Fruit fly (Drosophila melanogaster) whole organism, prepupa: ENCODE results near the gene CG5418.

ENCODE experiments used
- CG11294 ChIP-seq: fragments of 200-800 bp; sonication (Bioruptor generic); IDR thresholded peaks from 2 replicates; pipeline ENCODE4 v1.3.6; 2022; ENCODE audit warnings: missing biosample characterization, missing genetic modification characterization
- CG11902 ChIP-seq: fragments of 200-800 bp; sonication (Bioruptor generic); optimal IDR thresholded peaks from 3 replicates; lab custom pipeline; 2016; ENCODE audit warnings: missing biosample characterization, missing genetic modification characterization
- CG15336 ChIP-seq: fragments of 200-800 bp; sonication (Bioruptor generic); IDR thresholded peaks from 2 replicates; pipeline ENCODE4 v1.3.6; 2022; ENCODE audit warnings: missing biosample characterization, missing genetic modification characterization
- CG1621 ChIP-seq: fragments of 200-800 bp; sonication (Bioruptor generic); optimal IDR thresholded peaks from 3 replicates; lab custom pipeline; 2018; ENCODE audit warnings: missing biosample characterization, mild to moderate bottlenecking, missing genetic modification characterization
- CG3032 ChIP-seq: fragments of 200-800 bp; optimal IDR thresholded peaks from 2 replicates; lab custom pipeline; 2019; ENCODE audit warnings: missing biosample characterization, mild to moderate bottlenecking, missing genetic modification characterization, moderate library complexity
- CG31627 ChIP-seq: fragments of 200-800 bp; sonication (Bioruptor generic); optimal IDR thresholded peaks from 3 replicates; lab custom pipeline; 2016; ENCODE audit warnings: missing biosample characterization, missing genetic modification characterization
- CG32006 ChIP-seq: fragments of 200-800 bp; sonication (Bioruptor generic); optimal IDR thresholded peaks from 3 replicates; lab custom pipeline; 2017; ENCODE audit warnings: missing biosample characterization, mild to moderate bottlenecking, missing genetic modification characterization
- CG3919 ChIP-seq: fragments of 200-800 bp; sonication (Bioruptor generic); optimal IDR thresholded peaks from 3 replicates; lab custom pipeline; 2016; ENCODE audit warnings: missing biosample characterization, missing genetic modification characterization
- CG6163 ChIP-seq: fragments of 200-800 bp; sonication (Bioruptor generic); IDR thresholded peaks from 3 replicates; pipeline ENCODE4 v1.3.6; 2022; ENCODE audit warnings: missing biosample characterization, missing genetic modification characterization
- CG6792 ChIP-seq: fragments of 200-800 bp; sonication (Bioruptor generic); optimal IDR thresholded peaks from 3 replicates; lab custom pipeline; 2016; ENCODE audit warnings: missing biosample characterization, missing genetic modification characterization
- CG6854 ChIP-seq: fragments of 200-800 bp; sonication (Bioruptor generic); optimal IDR thresholded peaks from 2 replicates; lab custom pipeline; 2017; ENCODE audit warnings: missing biosample characterization, mild to moderate bottlenecking, missing genetic modification characterization
- CG8632 ChIP-seq: fragments of 200-800 bp; sonication (Bioruptor generic); optimal IDR thresholded peaks from 3 replicates; lab custom pipeline; 2016; ENCODE audit warnings: missing biosample characterization, missing genetic modification characterization
- Eip78C ChIP-seq: fragments of 200-800 bp; sonication (Bioruptor generic); peaks from one replicate; lab custom pipeline; 2016; ENCODE audit warnings: missing biosample characterization, missing genetic modification characterization
- Eip93F ChIP-seq: fragments of 200-800 bp; sonication (Bioruptor generic); optimal IDR thresholded peaks from 2 replicates; lab custom pipeline; 2016; ENCODE audit warnings: missing biosample characterization, mild to moderate bottlenecking, missing genetic modification characterization
- Ets96B ChIP-seq: fragments of 200-800 bp; optimal IDR thresholded peaks from 2 replicates; lab custom pipeline; 2019; ENCODE audit warnings: missing biosample characterization, mild to moderate bottlenecking, missing genetic modification characterization, moderate library complexity
- Gug ChIP-seq: fragments of 200-800 bp; sonication (Bioruptor generic); IDR thresholded peaks from 2 replicates; pipeline ENCODE4 v1.3.6; 2022; ENCODE audit warnings: missing biosample characterization, missing genetic modification characterization
- Hr38 ChIP-seq: sonication (Bioruptor generic); optimal IDR thresholded peaks from 2 replicates; lab custom pipeline; 2016; ENCODE audit warnings: missing biosample characterization, missing genetic modification characterization
- Lpt ChIP-seq: fragments of 200-800 bp; sonication (Bioruptor generic); optimal IDR thresholded peaks from 3 replicates; lab custom pipeline; 2016; ENCODE audit warnings: missing biosample characterization, missing genetic modification characterization
- Met ChIP-seq: fragments of 200-800 bp; sonication (Bioruptor generic); optimal IDR thresholded peaks from 3 replicates; lab custom pipeline; 2016; ENCODE audit warnings: missing biosample characterization, missing genetic modification characterization
- OdsH ChIP-seq: fragments of 200-800 bp; sonication (Bioruptor generic); optimal IDR thresholded peaks from 3 replicates; lab custom pipeline; 2016; ENCODE audit warnings: missing biosample characterization, missing genetic modification characterization
- Smox ChIP-seq: fragments of 200-800 bp; sonication (Bioruptor generic); optimal IDR thresholded peaks from 3 replicates; lab custom pipeline; 2016; ENCODE audit warnings: missing biosample characterization, missing genetic modification characterization
- Sox14 ChIP-seq: fragments of 200-800 bp; sonication (Bioruptor generic); optimal IDR thresholded peaks from 3 replicates; lab custom pipeline; 2016; ENCODE audit warnings: missing biosample characterization, missing genetic modification characterization
- Sox15 ChIP-seq: fragments of 200-800 bp; sonication (Bioruptor generic); optimal IDR thresholded peaks from 3 replicates; lab custom pipeline; 2016; ENCODE audit warnings: missing biosample characterization, missing genetic modification characterization
- acj6 ChIP-seq: fragments of 200-800 bp; sonication (Bioruptor generic); optimal IDR thresholded peaks from 3 replicates; lab custom pipeline; 2016; ENCODE audit warnings: missing biosample characterization, missing genetic modification characterization
- dac ChIP-seq: fragments of 200-800 bp; sonication (Bioruptor generic); optimal IDR thresholded peaks from 2 replicates; lab custom pipeline; 2017; ENCODE audit warnings: missing biosample characterization, mild to moderate bottlenecking, missing genetic modification characterization
- dsx ChIP-seq: fragments of 200-800 bp; optimal IDR thresholded peaks from 3 replicates; lab custom pipeline; 2019; ENCODE audit warnings: missing biosample characterization, mild to moderate bottlenecking, missing genetic modification characterization, moderate library complexity; ENCODE audit not compliant: poor library complexity, severe bottlenecking
- eg ChIP-seq: fragments of 200-800 bp; sonication (Bioruptor generic); IDR thresholded peaks from 3 replicates; pipeline ENCODE4 v1.3.6; 2022; ENCODE audit warnings: missing biosample characterization, missing genetic modification characterization
- fkh ChIP-seq: fragments of 200-800 bp; sonication (Bioruptor generic); optimal IDR thresholded peaks from 3 replicates; lab custom pipeline; 2017; ENCODE audit warnings: missing biosample characterization, mild to moderate bottlenecking, missing genetic modification characterization, moderate library complexity
- lz ChIP-seq: fragments of 200-800 bp; sonication (Bioruptor generic); optimal IDR thresholded peaks from 3 replicates; lab custom pipeline; 2016; ENCODE audit warnings: missing biosample characterization, missing genetic modification characterization
- spab ChIP-seq: fragments of 200-800 bp; sonication (Bioruptor generic); optimal IDR thresholded peaks from 2 replicates; lab custom pipeline; 2017; ENCODE audit warnings: missing biosample characterization, mild to moderate bottlenecking, missing genetic modification characterization, missing genetic modification reagents
- ss ChIP-seq, 2 experiments: fragments of 200-800 bp; sonication (Bioruptor generic); optimal IDR thresholded peaks; 2 replicates in 1 of 2; 3 replicates in 1 of 2; lab custom pipeline; 2017 to 2018; ENCODE audit warnings: mild to moderate bottlenecking in 2 of 2, missing biosample characterization in 2 of 2, missing genetic modification characterization in 2 of 2, moderate library complexity in 1 of 2
- svp ChIP-seq: fragments of 200-800 bp; sonication (Bioruptor generic); peaks from one replicate; lab custom pipeline; 2016; ENCODE audit warnings: missing biosample characterization, missing genetic modification characterization
- topi ChIP-seq: fragments of 200-800 bp; sonication (Bioruptor generic); optimal IDR thresholded peaks from 3 replicates; lab custom pipeline; 2016; ENCODE audit warnings: missing biosample characterization, missing genetic modification characterization
- vri ChIP-seq: fragments of 200-800 bp; sonication (Bioruptor generic); optimal IDR thresholded peaks from 3 replicates; lab custom pipeline; 2016; ENCODE audit warnings: missing biosample characterization, mild to moderate bottlenecking, missing genetic modification characterization

Gene CG5418

DNA sequence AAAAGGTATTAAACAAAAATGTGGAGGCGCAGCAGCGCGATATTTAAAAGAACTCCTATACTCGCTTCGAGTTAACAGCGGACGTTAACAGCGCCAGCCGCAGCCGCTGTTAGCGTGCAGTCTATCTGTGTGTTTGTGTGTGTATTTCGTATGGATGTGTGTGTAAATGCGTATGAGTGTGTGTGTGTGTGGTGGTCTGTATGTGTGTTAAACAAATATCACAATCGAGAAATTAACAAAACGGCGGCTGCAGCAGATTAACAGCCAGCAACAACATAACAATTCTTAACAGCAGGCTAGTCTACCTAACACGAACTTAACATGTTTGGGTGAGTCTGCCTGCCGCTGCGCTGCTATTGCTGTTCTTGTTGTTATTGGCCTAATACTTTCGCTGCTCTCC, 4.2 kb upstream of the CG5418 start:
- TF ChIP-seq OdsH (GFP tag; lab: Kevin White, UChicago) (no peak), dsx (GFP tag; lab: Kevin White, UChicago) (peak; percentile 12), fkh (GFP tag; lab: Kevin White, UChicago) (peak; percentile 84), CG6854 (GFP tag; lab: Kevin White, UChicago) (no peak), ss (GFP tag; optimal IDR thresholded peaks at IDR 0.05; lab: Kevin White, UChicago) (peak in 1 of 2 experiments; percentile 43), CG15336 (no peak)

DNA sequence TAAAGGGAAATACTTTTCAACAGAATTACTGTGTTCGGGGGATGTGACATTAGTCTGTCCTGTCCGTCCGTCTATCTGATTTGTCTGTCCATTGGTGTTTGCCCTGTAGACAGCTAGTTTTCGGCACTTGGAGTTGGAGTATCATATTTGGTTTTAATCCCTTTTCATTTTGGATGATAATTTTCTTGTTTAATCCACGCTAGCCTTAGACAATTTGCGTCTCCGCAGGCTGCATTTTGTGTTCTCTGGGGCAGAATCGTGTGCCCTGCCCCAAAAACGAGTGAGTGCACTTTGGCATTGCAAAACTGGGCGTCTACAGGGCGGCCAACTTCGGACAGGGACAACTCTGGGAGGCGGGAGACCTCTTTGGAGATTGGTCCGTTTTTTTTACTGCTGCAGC, 2.7 kb upstream of the CG5418 start:
- TF ChIP-seq CG3032 (tag; lab: Kevin White, UChicago) (no peak), CG3919 (GFP tag; lab: Kevin White, UChicago) (no peak), CG11902 (GFP tag; lab: Kevin White, UChicago) (no peak), topi (GFP tag; lab: Kevin White, UChicago) (no peak), Sox14 (GFP tag; lab: Kevin White, UChicago) (no peak), CG32006 (no peak), CG11294 (no peak), Ets96B (tag; lab: Kevin White, UChicago) (no peak), CG31627 (GFP tag; lab: Kevin White, UChicago) (no peak), Smox (GFP tag; lab: Kevin White, UChicago) (no peak), CG6163 (GFP tag; lab: Robert Waterston, UW) (no peak), Eip78C (no peak), Lpt (GFP tag; lab: Kevin White, UChicago) (no peak), CG15336 (no peak), CG8632 (GFP tag; lab: Kevin White, UChicago) (no peak), lz (GFP tag; lab: Kevin White, UChicago) (no peak), dsx (GFP tag; lab: Kevin White, UChicago) (no peak)

DNA sequence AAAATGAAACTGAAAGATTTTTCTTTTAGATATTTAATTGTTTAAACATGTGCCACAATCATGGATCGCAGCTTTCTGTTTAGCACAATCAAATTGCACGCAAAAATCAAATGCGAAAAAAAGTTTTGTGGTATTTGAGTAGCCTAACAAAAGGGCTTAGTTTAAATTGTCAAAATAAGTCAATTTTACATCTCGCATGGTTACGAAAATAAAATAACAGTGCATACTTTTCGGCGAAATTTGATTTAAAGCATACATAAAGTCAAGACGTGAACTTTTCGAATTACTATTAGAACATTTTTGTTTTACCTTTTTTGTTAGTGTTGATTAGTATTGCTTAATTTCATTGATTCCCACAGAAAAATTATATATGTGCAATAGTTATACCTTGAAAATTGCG, 2.0 kb upstream of the CG5418 start:
- TF ChIP-seq svp (GFP tag; lab: Kevin White, UChicago) (peak; percentile 0), ss (GFP tag; optimal IDR thresholded peaks at IDR 0.05; lab: Kevin White, UChicago) (no peak), acj6 (GFP tag; lab: Kevin White, UChicago) (no peak), CG6792 (GFP tag; lab: Kevin White, UChicago) (no peak)

DNA sequence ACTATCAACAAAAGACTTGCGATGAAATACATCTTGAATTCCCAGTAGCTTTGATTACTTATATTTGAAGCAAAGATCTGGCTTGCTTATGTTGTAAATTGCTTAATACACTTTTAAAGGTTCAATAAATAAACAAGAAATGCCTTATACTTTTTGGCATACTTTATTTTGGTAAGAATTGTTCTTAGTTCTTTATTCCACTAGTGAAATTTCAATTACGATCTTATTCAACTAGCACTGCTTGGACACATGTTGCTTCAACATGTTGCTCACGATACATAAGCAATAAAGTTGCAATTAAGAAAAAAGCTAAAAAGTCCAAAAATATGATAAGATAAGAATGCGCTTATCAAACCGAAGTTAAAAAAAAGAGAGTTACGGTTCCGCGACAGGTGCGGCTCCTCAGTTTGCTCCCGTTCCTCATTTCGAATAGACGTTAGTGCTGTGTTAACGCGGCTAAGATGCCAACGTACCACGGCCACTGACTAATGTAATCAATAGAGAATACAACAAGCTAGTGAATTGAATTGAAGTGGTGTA, 4.9 kb downstream of the CG5418 start, which contains the start of the genes CG5421 and Oatp33Eb:
Gene CG5421, minus strand, starts transcription at position 51 of the 540 bp plus-strand sequence.
Gene Oatp33Eb, plus strand, starts transcription at position 403 of the 540 bp plus-strand sequence.
- no peak for TF ChIP-seq Hr38 (GFP tag; lab: Kevin White, UChicago)
- TF ChIP-seq eg (GFP tag; lab: Robert Waterston, UW): peak; percentile 19; the same call in 1 of the 3 replicates
- TF ChIP-seq Gug (GFP tag; lab: Robert Waterston, UW): no peak
- TF ChIP-seq vri (GFP tag; lab: Kevin White, UChicago): peak; percentile 60
- no peak for TF ChIP-seq spab (GFP tag; lab: Kevin White, UChicago)
- TF ChIP-seq svp (GFP tag; lab: Kevin White, UChicago): no peak
- no peak for TF ChIP-seq dac (GFP tag; lab: Kevin White, UChicago)
- peak; percentile 9 for TF ChIP-seq Eip93F (GFP tag; lab: Kevin White, UChicago)

DNA sequence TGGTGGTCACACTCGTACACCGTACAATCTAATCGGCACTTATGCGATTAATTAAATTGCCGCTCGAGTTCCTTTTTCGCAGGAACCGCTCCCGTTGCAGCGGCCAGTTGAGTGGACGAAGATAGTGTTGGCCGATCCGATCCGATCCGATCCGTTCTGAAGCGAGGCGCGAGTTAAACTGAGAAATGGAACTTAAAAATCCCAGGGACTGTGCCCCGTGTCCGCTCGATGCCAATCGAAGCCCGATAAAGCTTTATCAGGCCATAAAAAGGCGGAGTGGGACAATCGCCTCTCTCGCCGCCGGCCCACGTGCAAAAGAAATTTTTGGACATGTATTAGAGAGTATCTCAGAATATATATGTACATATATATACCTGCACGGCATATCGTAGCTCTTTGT, 7.3 kb downstream of the CG5418 start, which contains the start of gene Oatp33Ea:
Gene Oatp33Ea, minus strand, starts transcription at position 182 of the 400 bp plus-strand sequence.
- no peak for TF ChIP-seq CG1621 (tag; lab: Kevin White, UChicago)
- TF ChIP-seq vri (GFP tag; lab: Kevin White, UChicago): peak; percentile 18
- TF ChIP-seq Eip78C: no peak
- TF ChIP-seq Sox14 (GFP tag; lab: Kevin White, UChicago): peak; percentile 2
- no peak for TF ChIP-seq Met (GFP tag; lab: Kevin White, UChicago)
- no peak for TF ChIP-seq Sox15 (GFP tag; lab: Kevin White, UChicago)
- TF ChIP-seq, all 60 proteins: peak for 2
